Fruit fly (Drosophila melanogaster) whole organism, embryonic: ENCODE results near the gene CG32845.
A peak's percentile ranks its signal among the peaks of the same experiment; 100 is the strongest.

Experiments
- Antp ChIP-seq: fragments of 200-800 bp; sonication (Bioruptor generic); optimal IDR thresholded peaks from 3 replicates; lab custom pipeline; 2016; ENCODE audit warnings: missing biosample characterization, missing genetic modification characterization
- Atf6 ChIP-seq: fragments of 200-800 bp; sonication (Bioruptor generic); IDR thresholded peaks from 2 replicates; pipeline ENCODE4 v1.3.6; 2022; ENCODE audit warnings: missing biosample characterization, missing genetic modification characterization
- Bteb2 ChIP-seq: fragments of 200-800 bp; sonication (Bioruptor generic); optimal IDR thresholded peaks from 2 replicates; lab custom pipeline; 2016; ENCODE audit warnings: missing biosample characterization, missing genetic modification characterization
- CG10147 ChIP-seq: fragments of 200-800 bp; sonication (Bioruptor generic); optimal IDR thresholded peaks from 2 replicates; lab custom pipeline; 2019; ENCODE audit warnings: missing biosample characterization, mild to moderate bottlenecking, missing genetic modification characterization, moderate library complexity
- CG1233 ChIP-seq: fragments of 200-800 bp; sonication (Bioruptor generic); optimal IDR thresholded peaks from 4 replicates; lab custom pipeline; 2018; ENCODE audit warnings: missing biosample characterization, mild to moderate bottlenecking, missing genetic modification characterization
- CG12744 ChIP-seq: fragments of 200-800 bp; sonication (Bioruptor generic); optimal IDR thresholded peaks from 2 replicates; lab custom pipeline; 2016; ENCODE audit warnings: missing biosample characterization, missing genetic modification characterization
- CG13123 ChIP-seq: fragments of 200-800 bp; sonication (Bioruptor generic); optimal IDR thresholded peaks from 2 replicates; lab custom pipeline; 2016; ENCODE audit warnings: missing biosample characterization, missing genetic modification characterization
- CG13894 ChIP-seq: fragments of 200-800 bp; sonication (Bioruptor generic); optimal IDR thresholded peaks from 3 replicates; lab custom pipeline; 2018; ENCODE audit warnings: missing biosample characterization, mild to moderate bottlenecking, missing genetic modification characterization, moderate library complexity
- CG15073 ChIP-seq: fragments of 200-800 bp; sonication (Bioruptor generic); optimal IDR thresholded peaks from 2 replicates; lab custom pipeline; 2016; ENCODE audit warnings: missing biosample characterization, missing genetic modification characterization
- CG15696 ChIP-seq: fragments of 200-800 bp; sonication (Bioruptor generic); optimal IDR thresholded peaks from 2 replicates; lab custom pipeline; 2019; ENCODE audit warnings: missing biosample characterization, mild to moderate bottlenecking, missing genetic modification characterization, moderate library complexity
- CG1602 ChIP-seq: fragments of 200-800 bp; sonication (Bioruptor generic); optimal IDR thresholded peaks from 3 replicates; lab custom pipeline; 2016; ENCODE audit warnings: missing biosample characterization, missing genetic modification characterization
- CG16863 ChIP-seq: fragments of 200-800 bp; sonication (Bioruptor generic); optimal IDR thresholded peaks from 3 replicates; lab custom pipeline; 2016; ENCODE audit warnings: missing biosample characterization, missing genetic modification characterization
- CG17568 ChIP-seq: fragments of 200-800 bp; sonication (Bioruptor generic); optimal IDR thresholded peaks from 2 replicates; lab custom pipeline; 2018; ENCODE audit warnings: missing biosample characterization, mild to moderate bottlenecking, missing genetic modification characterization, moderate library complexity
- CG30020 ChIP-seq: fragments of 200-800 bp; optimal IDR thresholded peaks from 2 replicates; lab custom pipeline; 2019; ENCODE audit warnings: missing biosample characterization, mild to moderate bottlenecking, missing genetic modification characterization, moderate library complexity
- CG31388 ChIP-seq: fragments of 200-800 bp; sonication (Bioruptor generic); optimal IDR thresholded peaks from 2 replicates; lab custom pipeline; 2016; ENCODE audit warnings: missing biosample characterization, missing genetic modification characterization
- CG33557 ChIP-seq: fragments of 200-800 bp; sonication (Bioruptor generic); optimal IDR thresholded peaks from 2 replicates; lab custom pipeline; 2019; ENCODE audit warnings: missing biosample characterization, mild to moderate bottlenecking, missing genetic modification characterization, moderate library complexity
- CG34224 ChIP-seq: fragments of 200-800 bp; sonication (Bioruptor generic); IDR thresholded peaks from 3 replicates; pipeline ENCODE4 v1.3.6; 2022; ENCODE audit warnings: missing biosample characterization, missing genetic modification characterization; ENCODE audit not compliant: partially characterized antibody
- CG5180 ChIP-seq: fragments of 200-800 bp; sonication (Bioruptor generic); optimal IDR thresholded peaks from 3 replicates; lab custom pipeline; 2017; ENCODE audit warnings: missing biosample characterization, missing genetic modification characterization, mild to moderate bottlenecking, moderate library complexity, missing genetic modification reagents
- CG6791 ChIP-seq: fragments of 200-800 bp; sonication (Bioruptor generic); IDR thresholded peaks from 3 replicates; pipeline ENCODE4 v1.3.6; 2022; ENCODE audit warnings: missing biosample characterization, missing genetic modification characterization; ENCODE audit not compliant: partially characterized antibody
- CG6854 ChIP-seq: fragments of 200-800 bp; sonication (Bioruptor generic); optimal IDR thresholded peaks from 3 replicates; lab custom pipeline; 2017; ENCODE audit warnings: missing biosample characterization, mild to moderate bottlenecking, missing genetic modification characterization
- CG7556 ChIP-seq: fragments of 200-800 bp; sonication (Bioruptor generic); optimal IDR thresholded peaks from 2 replicates; lab custom pipeline; 2017; ENCODE audit warnings: missing biosample characterization, mild to moderate bottlenecking, missing genetic modification characterization
- CG9215 ChIP-seq: fragments of 200-800 bp; sonication (Bioruptor generic); IDR thresholded peaks from 2 replicates; pipeline ENCODE4 v1.3.6; 2022; ENCODE audit warnings: missing biosample characterization, missing genetic modification characterization
- CG9932 ChIP-seq: fragments of 200-800 bp; sonication (Bioruptor generic); IDR thresholded peaks from 2 replicates; pipeline ENCODE4 v1.3.6; 2022; ENCODE audit warnings: missing biosample characterization, missing genetic modification characterization
- CHES-1-like ChIP-seq: fragments of 200-800 bp; sonication (Bioruptor generic); optimal IDR thresholded peaks from 2 replicates; lab custom pipeline; 2016; ENCODE audit warnings: missing biosample characterization, missing genetic modification characterization
- D19A ChIP-seq: fragments of 200-800 bp; optimal IDR thresholded peaks from 3 replicates; lab custom pipeline; 2019; ENCODE audit warnings: missing biosample characterization, mild to moderate bottlenecking, missing genetic modification characterization, moderate library complexity
- Deaf1 ChIP-seq: fragments of 200-800 bp; optimal IDR thresholded peaks from 3 replicates; lab custom pipeline; 2019; ENCODE audit warnings: missing biosample characterization, mild to moderate bottlenecking, missing genetic modification characterization, moderate library complexity
- Dp ChIP-seq: fragments of 200-800 bp; sonication (Bioruptor generic); optimal IDR thresholded peaks from 2 replicates; lab custom pipeline; 2018; ENCODE audit warnings: missing biosample characterization, mild to moderate bottlenecking, missing genetic modification characterization, moderate library complexity
- Ets97D ChIP-seq: fragments of 200-800 bp; sonication (Bioruptor generic); optimal IDR thresholded peaks from 3 replicates; lab custom pipeline; 2016; ENCODE audit warnings: missing biosample characterization, missing genetic modification characterization
- Hr3 ChIP-seq: fragments of 200-800 bp; sonication (Bioruptor generic); optimal IDR thresholded peaks from 3 replicates; lab custom pipeline; 2016; ENCODE audit warnings: missing biosample characterization, missing genetic modification characterization
- Med ChIP-seq: fragments of 200-800 bp; sonication (Bioruptor generic); peaks from one replicate; lab custom pipeline; 2016; ENCODE audit warnings: missing biosample characterization, missing genetic modification characterization, mild to moderate bottlenecking, inconsistent platforms, moderate library complexity
- Pdp1 ChIP-seq, 2 experiments: fragments of 200-800 bp; sonication (Bioruptor generic); optimal IDR thresholded peaks; 3 replicates each; lab custom pipeline; 2016; ENCODE audit warnings: missing biosample characterization in 2 of 2, missing genetic modification characterization in 2 of 2, mild to moderate bottlenecking in 1 of 2, moderate library complexity in 1 of 2
- Sin3A ChIP-seq: fragments of >200 bp; optimal IDR thresholded peaks from 2 replicates; lab custom pipeline; 2018
- Six4 ChIP-seq: fragments of 200-800 bp; sonication (Bioruptor generic); optimal IDR thresholded peaks from 2 replicates; lab custom pipeline; 2016; ENCODE audit warnings: missing biosample characterization, missing genetic modification characterization
- Trl ChIP-seq, 3 experiments: fragments of >200 bp in 2 of 3; fragments of 200-800 bp in 1 of 3; sonication (Bioruptor generic) in 1 of 3; optimal IDR thresholded peaks; 2 replicates in 1 of 3; 3 replicates in 2 of 3; lab custom pipeline; 2016 to 2017; ENCODE audit warnings: missing biosample characterization in 1 of 3, missing genetic modification characterization in 1 of 3
- ara ChIP-seq: fragments of 200-800 bp; sonication (Bioruptor generic); IDR thresholded peaks from 2 replicates; pipeline ENCODE4 v1.3.6; 2022; ENCODE audit warnings: missing biosample characterization, missing genetic modification characterization
- az2 ChIP-seq: fragments of 200-800 bp; sonication (Bioruptor generic); optimal IDR thresholded peaks from 3 replicates; lab custom pipeline; 2016; ENCODE audit warnings: missing biosample characterization, missing genetic modification characterization
- chif ChIP-seq, 2 experiments: fragments of 200-800 bp; sonication (Bioruptor generic); optimal IDR thresholded peaks; 3 replicates each; lab custom pipeline; 2016; ENCODE audit warnings: missing biosample characterization in 2 of 2, missing genetic modification characterization in 2 of 2
- ewg ChIP-seq: fragments of 200-800 bp; sonication (Bioruptor generic); optimal IDR thresholded peaks from 3 replicates; lab custom pipeline; 2017; ENCODE audit warnings: mild to moderate bottlenecking, missing biosample characterization, missing genetic modification reagents, missing genetic modification characterization
- nerfin-2 ChIP-seq: fragments of 200-800 bp; sonication (Bioruptor generic); IDR thresholded peaks from 2 replicates; pipeline ENCODE4 v1.3.6; 2022; ENCODE audit warnings: missing biosample characterization, missing genetic modification characterization; ENCODE audit not compliant: partially characterized antibody
- sens ChIP-seq: fragments of 200-800 bp; sonication (Bioruptor generic); peaks from one replicate; lab custom pipeline; 2016; ENCODE audit warnings: missing biosample characterization, missing genetic modification characterization
- seq ChIP-seq: fragments of 200-800 bp; sonication (Bioruptor generic); IDR thresholded peaks from 2 replicates; pipeline ENCODE4 v1.3.6; 2022; ENCODE audit warnings: missing biosample characterization, missing genetic modification characterization
- sima ChIP-seq: fragments of 200-800 bp; sonication (Bioruptor generic); optimal IDR thresholded peaks from 2 replicates; lab custom pipeline; 2016; ENCODE audit warnings: missing biosample characterization, missing genetic modification characterization
- stwl ChIP-seq: fragments of 200-800 bp; sonication (Bioruptor generic); optimal IDR thresholded peaks from 3 replicates; lab custom pipeline; 2018; ENCODE audit warnings: missing biosample characterization, mild to moderate bottlenecking, missing genetic modification characterization, moderate library complexity
- trem ChIP-seq: fragments of 200-800 bp; optimal IDR thresholded peaks from 3 replicates; lab custom pipeline; 2019; ENCODE audit warnings: missing biosample characterization, mild to moderate bottlenecking, missing genetic modification characterization, moderate library complexity
- vvl ChIP-seq: fragments of 200-800 bp; sonication (Bioruptor generic); IDR thresholded peaks from 2 replicates; pipeline ENCODE4 v1.3.6; 2022; ENCODE audit warnings: missing biosample characterization, missing genetic modification characterization

The CG32845 gene

dm6 chr3L:267083-267482 is 6.1 kb downstream of the CG32845 start, which contains the start of gene miple1:
Gene miple1 (plus strand): TSS chr3L:267299.
- peak; percentile 29 for TF ChIP-seq CG13894
- no peak for TF ChIP-seq CG1233 (GFP tag; lab: Kevin White, UChicago)
- TF ChIP-seq Deaf1 (tag; lab: Kevin White, UChicago): peak; percentile 85
- peak; percentile 61 for TF ChIP-seq sens (GFP tag; lab: Kevin White, UChicago)

DNA sequence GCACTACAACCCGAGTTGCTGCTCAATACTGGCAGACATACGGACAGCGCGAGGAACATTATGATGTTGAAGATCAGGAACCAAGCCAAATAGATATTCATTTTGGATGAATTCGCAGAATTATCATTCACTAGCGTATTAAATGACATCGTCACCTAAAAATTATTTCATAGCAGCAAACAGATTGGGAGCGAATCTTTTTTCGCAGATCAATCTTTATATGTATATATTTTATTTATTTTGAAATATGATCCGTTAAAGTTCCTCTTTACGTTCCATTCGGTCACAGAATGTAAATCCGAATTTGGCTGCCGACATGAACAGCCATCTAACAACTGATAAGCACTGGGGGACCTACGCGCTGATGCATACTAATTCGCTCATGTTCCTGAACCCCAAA is 7.4 kb downstream of the CG32845 start, which contains the start of gene CG34263:
TSS of gene CG34263 (minus strand) at position 101 of the 400 bp plus-strand sequence.
- peak; percentile 33; the same call in 1 of the 2 replicates for TF ChIP-seq vvl (GFP tag; lab: Robert Waterston, UW)
- no peak for TF ChIP-seq CG33557 (GFP tag; lab: Kevin White, UChicago)
- TF ChIP-seq chif (GFP tag; optimal IDR thresholded peaks at IDR 0.05; lab: Kevin White, UChicago): no peak
- no peak for TF ChIP-seq Hr3 (GFP tag; lab: Kevin White, UChicago)
- TF ChIP-seq sima (GFP tag; lab: Kevin White, UChicago): no peak
- no peak for TF ChIP-seq seq (GFP tag; lab: Robert Waterston, UW)
- no peak for TF ChIP-seq Sin3A (lab: Kevin White, UChicago)
- no peak for TF ChIP-seq CG12744 (GFP tag; lab: Kevin White, UChicago)
- TF ChIP-seq CG5180 (GFP tag; lab: Kevin White, UChicago): no peak
- peak; percentile 13; the same call in 1 of the 3 replicates for TF ChIP-seq CG6791 (GFP tag; lab: Robert Waterston, UW)
- TF ChIP-seq D19A (tag; lab: Kevin White, UChicago): no peak

DNA sequence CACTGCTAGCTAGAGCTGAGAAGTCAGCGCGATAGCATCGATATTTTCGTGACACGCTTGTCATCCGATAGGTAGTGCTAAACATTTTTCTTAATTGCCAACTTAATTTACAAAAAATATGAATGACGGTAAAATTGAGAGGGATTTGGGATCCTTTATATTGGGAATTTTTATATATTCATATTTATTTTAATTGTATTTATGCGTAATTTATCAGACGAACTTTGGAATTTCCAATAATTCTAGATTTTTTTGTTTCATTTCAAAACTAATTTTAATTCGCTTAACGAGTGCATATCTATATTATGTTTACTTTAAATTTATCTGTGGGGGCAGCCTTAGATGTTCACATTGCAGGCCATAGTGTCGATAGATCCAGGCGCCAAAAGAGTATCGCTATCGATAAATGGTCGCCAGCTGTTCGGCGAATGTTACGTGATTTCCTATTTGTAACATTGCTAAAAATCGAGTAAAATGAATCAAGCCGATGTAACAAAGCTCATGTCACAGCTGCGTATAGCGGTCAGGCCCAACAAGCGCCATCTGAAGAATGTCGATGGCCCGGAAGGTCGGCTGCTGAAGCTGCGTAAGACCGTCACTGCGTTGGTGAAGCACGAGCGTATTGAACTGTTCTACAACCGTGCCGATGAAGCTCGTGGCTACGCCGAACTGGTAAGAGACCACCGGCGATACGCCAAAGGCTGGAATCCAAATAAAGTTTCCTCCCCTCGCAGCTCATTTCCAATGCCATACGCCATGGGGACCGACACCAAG is 8.6 kb downstream of the CG32845 start, which contains the start of the genes Tudor-SN and mRpL17:
TSS of gene Tudor-SN (minus strand) at position 3 of the 774 bp plus-strand sequence.
TSS of gene mRpL17 (plus strand) at position 402 of the 774 bp plus-strand sequence.
- peak; percentile 11 for TF ChIP-seq az2 (GFP tag; lab: Kevin White, UChicago)
- TF ChIP-seq CHES-1-like (GFP tag; lab: Kevin White, UChicago): no peak
- TF ChIP-seq Six4 (GFP tag; lab: Kevin White, UChicago): peak; percentile 37
- TF ChIP-seq trem (tag; lab: Kevin White, UChicago): peak; percentile 98
- peak; percentile 93 for TF ChIP-seq nerfin-2 (GFP tag; lab: Robert Waterston, UW)
- no peak for TF ChIP-seq Trl (optimal IDR thresholded peaks at IDR 0.05; lab: Kevin White, UChicago)
- TF ChIP-seq Trl (GFP tag; optimal IDR thresholded peaks at IDR 0.05; lab: Kevin White, UChicago): peak; percentile 14
- TF ChIP-seq CG15696: peak; percentile 40
- TF ChIP-seq CG13123: peak; percentile 52
- peak; percentile 0 for TF ChIP-seq CG10147 (GFP tag; lab: Kevin White, UChicago)
- peak; percentile 44 for TF ChIP-seq ewg (GFP tag; lab: Kevin White, UChicago)
- peak; percentile 17 for TF ChIP-seq CG1602 (GFP tag; lab: Kevin White, UChicago)
- TF ChIP-seq Ets97D: peak; percentile 42
- TF ChIP-seq Med (GFP tag; lab: Kevin White, UChicago): peak; percentile 62
- TF ChIP-seq Atf6 (GFP tag; lab: Robert Waterston, UW): 0 out of 2 replicates have a peak, but pooled peaks have one; percentile 42
- no peak for TF ChIP-seq CG6854 (GFP tag; lab: Kevin White, UChicago)
- no peak for TF ChIP-seq CG15073 (GFP tag; lab: Kevin White, UChicago)
- peak; percentile 89 for TF ChIP-seq CG34224
- TF ChIP-seq CG7556 (GFP tag; lab: Kevin White, UChicago): peak; percentile 34
- TF ChIP-seq CG31388: no peak
- peak; percentile 53 for TF ChIP-seq Dp (GFP tag; lab: Kevin White, UChicago)
- no peak for TF ChIP-seq Antp
- no peak for TF ChIP-seq ara (GFP tag; lab: Robert Waterston, UW)
- TF ChIP-seq stwl: peak; percentile 27
- TF ChIP-seq CG30020 (tag; lab: Kevin White, UChicago): peak; percentile 81
- no peak for TF ChIP-seq Bteb2 (GFP tag; lab: Kevin White, UChicago)
- TF ChIP-seq CG9932 (GFP tag; lab: Robert Waterston, UW): peak; percentile 85
- TF ChIP-seq CG17568 (GFP tag; lab: Kevin White, UChicago): no peak
- peak; percentile 5 for TF ChIP-seq CG16863
- TF ChIP-seq CG9215 (GFP tag; lab: Robert Waterston, UW): peak; percentile 32; the same call in 1 of the 2 replicates
- peak in 1 of 2 experiments; percentile 98 for TF ChIP-seq Pdp1 (GFP tag; optimal IDR thresholded peaks at IDR 0.05; lab: Kevin White, UChicago)
